Worm (Caenorhabditis elegans): ENCODE measurements around the gene C02B8.3.

DNA sequence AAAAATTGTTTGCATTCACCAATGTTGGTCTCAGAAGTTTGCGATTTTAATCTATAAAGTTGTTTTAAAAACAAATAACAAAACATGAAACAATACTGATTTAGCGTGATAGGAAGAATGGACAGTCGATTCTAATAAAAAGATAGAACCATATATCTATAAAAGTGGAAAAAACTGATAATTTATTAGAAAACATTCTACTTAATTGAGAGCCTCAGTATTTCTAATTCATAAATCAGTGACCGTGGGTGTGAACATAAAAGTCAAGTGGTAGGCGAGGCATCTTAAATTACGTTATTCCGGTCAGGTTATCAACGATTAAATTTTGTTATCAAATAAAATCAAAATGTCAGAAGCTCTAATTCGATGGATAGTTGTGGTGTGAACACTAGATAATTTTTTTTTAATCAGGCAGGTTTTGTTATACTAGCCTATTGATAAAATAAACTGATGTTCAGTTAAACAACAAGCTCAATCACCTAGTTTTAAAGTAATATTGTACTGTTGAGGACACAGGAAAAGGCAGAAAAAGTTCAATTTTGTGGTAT is 40.4 kb upstream of the C02B8.3 start, which contains the start of gene catp-5:
- no peak for TF ChIP-seq hmbx-1 (tag; optimal IDR thresholded peaks at IDR 0.05)
- TF ChIP-seq pes-1 (GFP tag; IDR thresholded peaks at IDR 0.05) = no peak
- TF ChIP-seq ama-1 (optimal IDR thresholded peaks at IDR 0.05) = no peak
- TF ChIP-seq ets-7 (tag; optimal IDR thresholded peaks at IDR 0.05) = no peak
- no peak for TF ChIP-seq tra-4 (tag; optimal IDR thresholded peaks at IDR 0.05)
- TF ChIP-seq scrt-1 (GFP tag; IDR thresholded peaks at IDR 0.05) = no peak

All from whole organism, early embryonic.